Fruit fly (Drosophila melanogaster): ENCODE results near the gene CtsB.

Gene CtsB

dm6 chrX:13817418-13818171, 35.6 kb upstream of the CtsB start (continued):
- TF ChIP-seq Xrp1 (GFP tag; IDR thresholded peaks at IDR 0.05) = peak; percentile 60
- no peak for TF ChIP-seq CG9876 (GFP tag; optimal IDR thresholded peaks at IDR 0.05)
- no peak for TF ChIP-seq dimm (GFP tag; IDR thresholded peaks at IDR 0.05)
- peak; percentile 68 for TF ChIP-seq PHDP (tag; optimal IDR thresholded peaks at IDR 0.05)
- TF ChIP-seq Sox102F (GFP tag; optimal IDR thresholded peaks at IDR 0.05) = peak; percentile 65
- peak in 1 of 2 experiments; percentile 51 for TF ChIP-seq bsh (GFP tag; optimal IDR thresholded peaks at IDR 0.05)
- TF ChIP-seq CG1024 (GFP tag; IDR thresholded peaks at IDR 0.05) = 0 out of 2 replicates have a peak, but pooled peaks have one; percentile 17
- 0 out of 2 replicates have a peak, but pooled peaks have one; percentile 16 for TF ChIP-seq CG7372 (GFP tag; IDR thresholded peaks at IDR 0.05)
- no peak for TF ChIP-seq CG33557 (GFP tag; optimal IDR thresholded peaks at IDR 0.05)
- TF ChIP-seq exex (tag; optimal IDR thresholded peaks at IDR 0.05) = no peak
- peak; percentile 44 for TF ChIP-seq CG2678 (tag; optimal IDR thresholded peaks at IDR 0.05)
- TF ChIP-seq lab (GFP tag; optimal IDR thresholded peaks at IDR 0.05) = peak; percentile 55
- TF ChIP-seq CG7556 (GFP tag; optimal IDR thresholded peaks at IDR 0.05) = peak; percentile 51
- peak; percentile 21 for TF ChIP-seq CG12659 (GFP tag; optimal IDR thresholded peaks at IDR 0.05)
- TF ChIP-seq CG14710 (tag; optimal IDR thresholded peaks at IDR 0.05) = no peak
- peak; percentile 26 for TF ChIP-seq sd (tag; optimal IDR thresholded peaks at IDR 0.05)
- TF ChIP-seq Ada2b (GFP tag; IDR thresholded peaks at IDR 0.05) = peak; percentile 58; the same call in 1 of the 2 replicates
- TF ChIP-seq CG11504 (tag; optimal IDR thresholded peaks at IDR 0.05) = peak; percentile 59
- peak; percentile 5 for TF ChIP-seq Deaf1 (tag; optimal IDR thresholded peaks at IDR 0.05)
- TF ChIP-seq NfI (GFP tag; optimal IDR thresholded peaks at IDR 0.05) = peak; percentile 18
- TF ChIP-seq CG13775 (GFP tag; optimal IDR thresholded peaks at IDR 0.05) = peak; percentile 11
- TF ChIP-seq CG10267 (tag; optimal IDR thresholded peaks at IDR 0.05) = peak; percentile 11
- peak; percentile 40 for TF ChIP-seq Hsf (GFP tag; optimal IDR thresholded peaks at IDR 0.05)
- TF ChIP-seq phol (tag; optimal IDR thresholded peaks at IDR 0.05) = peak; percentile 25
- peak; percentile 14 for TF ChIP-seq CG9817 (tag; optimal IDR thresholded peaks at IDR 0.05)
- TF ChIP-seq HHEX (GFP tag; optimal IDR thresholded peaks at IDR 0.05) = peak; percentile 57
- TF ChIP-seq slbo (GFP tag; IDR thresholded peaks at IDR 0.05) = peak; percentile 46
- TF ChIP-seq otp (GFP tag; IDR thresholded peaks at IDR 0.05) = 0 out of 3 replicates have a peak, but pooled peaks have one; percentile 10
- peak; percentile 22 for TF ChIP-seq CG34376 (GFP tag; optimal IDR thresholded peaks at IDR 0.05)
- peak; percentile 73 for TF ChIP-seq gem (tag; optimal IDR thresholded peaks at IDR 0.05)
- TF ChIP-seq ranshi (GFP tag; IDR thresholded peaks at IDR 0.05) = peak; percentile 36; the same call in 1 of the 2 replicates
- no peak for TF ChIP-seq CG7745 (tag; optimal IDR thresholded peaks at IDR 0.05)
- TF ChIP-seq CG30403 (GFP tag; optimal IDR thresholded peaks at IDR 0.05) = peak; percentile 42
- TF ChIP-seq grau (tag; optimal IDR thresholded peaks at IDR 0.05) = peak; percentile 63
- no peak for TF ChIP-seq CG1832 (GFP tag; optimal IDR thresholded peaks at IDR 0.05)
- no peak for TF ChIP-seq CG8765 (GFP tag; IDR thresholded peaks at IDR 0.05)
- peak; percentile 11 to 16 for TF ChIP-seq chif (GFP tag; optimal IDR thresholded peaks at IDR 0.05)
- no peak for TF ChIP-seq CG3995 (GFP tag; optimal IDR thresholded peaks at IDR 0.05)
- peak; percentile 48 for TF ChIP-seq Rfx (GFP tag; IDR thresholded peaks at IDR 0.05)
- TF ChIP-seq vfl (GFP tag; optimal IDR thresholded peaks at IDR 0.05) = peak; percentile 47
- no peak for TF ChIP-seq CG6175 (GFP tag; IDR thresholded peaks at IDR 0.05)
- no peak for TF ChIP-seq CG4404 (GFP tag; IDR thresholded peaks at IDR 0.05)
- peak; percentile 42 for TF ChIP-seq CG3281 (GFP tag; optimal IDR thresholded peaks at IDR 0.05)
- no peak for TF ChIP-seq sob (GFP tag; IDR thresholded peaks at IDR 0.05)
- no peak for TF ChIP-seq Hmx (GFP tag; optimal IDR thresholded peaks at IDR 0.05)
- peak; percentile 57 for TF ChIP-seq CG7839 (tag; optimal IDR thresholded peaks at IDR 0.05)
- TF ChIP-seq CG31388 (GFP tag; optimal IDR thresholded peaks at IDR 0.05) = no peak
- no peak for TF ChIP-seq CG12299 (tag; optimal IDR thresholded peaks at IDR 0.05)
- TF ChIP-seq Hr39 (optimal IDR thresholded peaks at IDR 0.05) = no peak
